Worm (Caenorhabditis elegans) whole organism, L1 larva: ENCODE data around the gene K07H8.12.

Source experiments
- C04F5.9 ChIP-seq: sonication (generic microtip); optimal IDR thresholded peaks from 2 replicates; lab custom pipeline; 2016; ENCODE audit warnings: missing genetic modification characterization, missing compliant biosample characterization
- C34B4.2 ChIP-seq: sonication (generic microtip); optimal IDR thresholded peaks from 2 replicates; lab custom pipeline; 2017; ENCODE audit warnings: mild to moderate bottlenecking, missing genetic modification characterization, missing compliant biosample characterization
- Y116A8C.19 ChIP-seq: sonication (generic microtip); optimal IDR thresholded peaks from 2 replicates; lab custom pipeline; 2016; ENCODE audit warnings: missing compliant biosample characterization, missing genetic modification characterization, borderline replicate concordance
- aha-1 ChIP-seq: fragments of 150-350 bp; optimal IDR thresholded peaks from 2 replicates; lab custom pipeline; 2014; ENCODE audit warnings: missing biosample characterization, missing genetic modification characterization
- blmp-1 ChIP-seq: fragments of 150-350 bp; optimal IDR thresholded peaks from 2 replicates; lab custom pipeline; 2014; ENCODE audit warnings: missing biosample characterization, missing genetic modification characterization
- ceh-63 ChIP-seq: fragments of 200-800 bp; sonication (Bioruptor generic); optimal IDR thresholded peaks from 2 replicates; lab custom pipeline; 2018; ENCODE audit warnings: mild to moderate bottlenecking, missing genetic modification characterization, missing compliant biosample characterization
- ceh-8 ChIP-seq: fragments of 200-800 bp; sonication (Bioruptor generic); optimal IDR thresholded peaks from 2 replicates; lab custom pipeline; 2018; ENCODE audit warnings: mild to moderate bottlenecking, missing genetic modification characterization, moderate library complexity, missing compliant biosample characterization
- ceh-82 ChIP-seq, 3 experiments: fragments of 150-350 bp in 1 of 3; sonication (generic microtip) in 2 of 3; optimal IDR thresholded peaks; 2 replicates each; lab custom pipeline; 2014 to 2017; ENCODE audit warnings: missing biosample characterization in 3 of 3, missing genetic modification characterization in 3 of 3
- ceh-88 ChIP-seq: fragments of 200-800 bp; sonication (Bioruptor generic); IDR thresholded peaks from 2 replicates; pipeline ENCODE4 v1.3.6; 2022; ENCODE audit warnings: missing genetic modification characterization, missing compliant biosample characterization
- dpl-1 ChIP-seq, 3 experiments: fragments of 150-350 bp in 2 of 3; sonication (generic microtip) in 1 of 3; optimal IDR thresholded peaks; 2 replicates each; lab custom pipeline; 2014 to 2017; ENCODE audit warnings: missing biosample characterization in 3 of 3, missing genetic modification characterization in 3 of 3, missing genetic modification reagents in 3 of 3
- dsc-1 ChIP-seq: sonication (generic microtip); optimal IDR thresholded peaks from 2 replicates; lab custom pipeline; 2016; ENCODE audit warnings: mild to moderate bottlenecking, missing genetic modification characterization, missing compliant biosample characterization
- efl-1 ChIP-seq, 4 experiments: fragments of 150-350 bp; optimal IDR thresholded peaks in 3 of 4; peaks in 1 of 4; 1 replicate in 1 of 4; 2 replicates in 3 of 4; lab custom pipeline; 2014; ENCODE audit warnings: missing biosample characterization in 2 of 4, missing genetic modification characterization in 2 of 4, missing genetic modification reagents in 2 of 4
- egl-13 ChIP-seq: sonication (generic microtip); optimal IDR thresholded peaks from 2 replicates; lab custom pipeline; 2016; ENCODE audit warnings: missing genotype, missing genetic modification reagents, missing genetic modification characterization, missing compliant biosample characterization
- egl-27 ChIP-seq, 2 experiments: fragments of 150-350 bp in 1 of 2; sonication (generic microtip); optimal IDR thresholded peaks; 3 replicates each; lab custom pipeline; 2017 to 2018; ENCODE audit warnings: missing biosample characterization in 2 of 2, missing genetic modification characterization in 2 of 2, missing genetic modification reagents in 2 of 2
- elt-2 ChIP-seq: sonication (generic microtip); optimal IDR thresholded peaks from 2 replicates; lab custom pipeline; 2016; ENCODE audit warnings: missing genetic modification characterization, mild to moderate bottlenecking, inconsistent platforms, missing compliant biosample characterization, missing genetic modification reagents
- elt-3 ChIP-seq, 6 experiments: fragments of 150-350 bp in 1 of 6; sonication (generic microtip); optimal IDR thresholded peaks; 2 replicates each; lab custom pipeline; 2017 to 2018; ENCODE audit warnings: missing biosample characterization in 6 of 6, missing genetic modification characterization in 6 of 6, inconsistent platforms in 1 of 6
- ets-5 ChIP-seq: fragments of 200-800 bp; sonication (Bioruptor generic); IDR thresholded peaks from 2 replicates; pipeline ENCODE4 v1.3.6; 2022; ENCODE audit warnings: missing genetic modification characterization, missing compliant biosample characterization
- fkh-4 ChIP-seq: sonication (generic microtip); optimal IDR thresholded peaks from 2 replicates; lab custom pipeline; 2016; ENCODE audit warnings: missing compliant biosample characterization, missing genetic modification characterization, borderline replicate concordance
- fos-1 ChIP-seq: fragments of 150-350 bp; optimal IDR thresholded peaks from 2 replicates; lab custom pipeline; 2014; ENCODE audit warnings: missing biosample characterization, missing genetic modification characterization
- grh-1 ChIP-seq: fragments of 200-800 bp; sonication (Bioruptor generic); IDR thresholded peaks from 2 replicates; pipeline ENCODE4 v1.3.6; 2022; ENCODE audit warnings: missing genetic modification reagents, missing genetic modification characterization, missing compliant biosample characterization
- hlh-17 ChIP-seq: fragments of 200-800 bp; sonication (Bioruptor generic); optimal IDR thresholded peaks from 2 replicates; lab custom pipeline; 2018; ENCODE audit warnings: missing genetic modification characterization, mild to moderate bottlenecking, missing compliant biosample characterization, moderate library complexity, borderline replicate concordance
- hpl-2 ChIP-seq: fragments of 150-350 bp; optimal IDR thresholded peaks from 2 replicates; lab custom pipeline; 2014; ENCODE audit warnings: missing biosample characterization, missing genetic modification reagents, missing genetic modification characterization
- isw-1 ChIP-seq: fragments of 200-800 bp; sonication (Bioruptor generic); IDR thresholded peaks from 2 replicates; pipeline ENCODE4 v1.3.6; 2022; ENCODE audit warnings: missing genetic modification characterization, missing compliant biosample characterization
- lin-39 ChIP-seq: fragments of 150-350 bp; optimal IDR thresholded peaks from 2 replicates; lab custom pipeline; 2014; ENCODE audit warnings: missing biosample characterization, missing genetic modification reagents, missing genetic modification characterization
- lsy-2 ChIP-seq, 2 experiments: fragments of 150-350 bp; optimal IDR thresholded peaks; 2 replicates each; lab custom pipeline; 2014; ENCODE audit warnings: missing biosample characterization in 2 of 2, missing genetic modification characterization in 2 of 2
- mdl-1 ChIP-seq, 2 experiments: fragments of 150-350 bp; optimal IDR thresholded peaks; 2 replicates each; lab custom pipeline; 2014 to 2017; ENCODE audit warnings: missing biosample characterization in 2 of 2, missing genetic modification characterization in 2 of 2, inconsistent platforms in 1 of 2
- mep-1 ChIP-seq: fragments of 150-350 bp; optimal IDR thresholded peaks from 2 replicates; lab custom pipeline; 2014; ENCODE audit warnings: missing biosample characterization, missing genetic modification characterization
- nhr-11 ChIP-seq: fragments of 150-350 bp; optimal IDR thresholded peaks from 2 replicates; lab custom pipeline; 2014; ENCODE audit warnings: missing biosample characterization, missing genetic modification characterization
- nhr-19 ChIP-seq: fragments of 200-800 bp; sonication (Bioruptor generic); conservative IDR thresholded peaks from 2 replicates; pipeline ENCODE4 v1.3.6; 2022; ENCODE audit warnings: missing genetic modification characterization, missing compliant biosample characterization
- nhr-76 ChIP-seq: sonication (generic microtip); optimal IDR thresholded peaks from 2 replicates; lab custom pipeline; 2017; ENCODE audit warnings: missing biosample characterization, missing genetic modification characterization
- nhr-77 ChIP-seq: fragments of 150-350 bp; optimal IDR thresholded peaks from 2 replicates; lab custom pipeline; 2014; ENCODE audit warnings: missing biosample characterization, missing genetic modification characterization
- nhr-84 ChIP-seq: sonication (generic microtip); optimal IDR thresholded peaks from 2 replicates; lab custom pipeline; 2017; ENCODE audit warnings: missing biosample characterization, missing genetic modification characterization
- nhr-85 ChIP-seq: sonication (generic microtip); peaks from one replicate; lab custom pipeline; 2016; ENCODE audit warnings: missing genetic modification characterization, inconsistent platforms, missing compliant biosample characterization
- pag-3 ChIP-seq: sonication (generic microtip); optimal IDR thresholded peaks from 2 replicates; lab custom pipeline; 2017; ENCODE audit warnings: missing genetic modification characterization, mild to moderate bottlenecking, missing compliant biosample characterization, antibody characterized with exemption, borderline replicate concordance; ENCODE audit not compliant: insufficient read depth
- pqm-1 ChIP-seq: sonication (generic microtip); optimal IDR thresholded peaks from 3 replicates; lab custom pipeline; 2017; ENCODE audit warnings: missing biosample characterization, missing genetic modification characterization
- skn-1 ChIP-seq: fragments of 150-350 bp; optimal IDR thresholded peaks from 2 replicates; lab custom pipeline; 2014; ENCODE audit warnings: missing biosample characterization, missing genetic modification characterization
- sox-4 ChIP-seq: sonication (generic microtip); optimal IDR thresholded peaks from 2 replicates; lab custom pipeline; 2016; ENCODE audit warnings: missing genetic modification characterization, missing compliant biosample characterization
- sptf-1 ChIP-seq: fragments of 150-350 bp; optimal IDR thresholded peaks from 2 replicates; lab custom pipeline; 2014; ENCODE audit warnings: missing biosample characterization, missing genetic modification characterization
- swsn-7 ChIP-seq: sonication (generic microtip); optimal IDR thresholded peaks from 2 replicates; lab custom pipeline; 2016; ENCODE audit warnings: missing genetic modification characterization, missing compliant biosample characterization
- tlp-1 ChIP-seq: fragments of 150-350 bp; optimal IDR thresholded peaks from 2 replicates; lab custom pipeline; 2014; ENCODE audit warnings: missing biosample characterization, missing genetic modification characterization
- unc-30 ChIP-seq: sonication (generic microtip); optimal IDR thresholded peaks from 2 replicates; lab custom pipeline; 2017; ENCODE audit warnings: missing biosample characterization, missing genetic modification characterization
- unc-62 ChIP-seq: fragments of 150-350 bp; optimal IDR thresholded peaks from 2 replicates; lab custom pipeline; 2014; ENCODE audit warnings: missing biosample characterization, missing genetic modification reagents, missing genetic modification characterization
- zip-4 ChIP-seq: fragments of 200-800 bp; sonication (Bioruptor generic); optimal IDR thresholded peaks from 2 replicates; lab custom pipeline; 2018; ENCODE audit warnings: mild to moderate bottlenecking, missing genetic modification characterization, moderate library complexity, missing compliant biosample characterization

Gene K07H8.12

DNA sequence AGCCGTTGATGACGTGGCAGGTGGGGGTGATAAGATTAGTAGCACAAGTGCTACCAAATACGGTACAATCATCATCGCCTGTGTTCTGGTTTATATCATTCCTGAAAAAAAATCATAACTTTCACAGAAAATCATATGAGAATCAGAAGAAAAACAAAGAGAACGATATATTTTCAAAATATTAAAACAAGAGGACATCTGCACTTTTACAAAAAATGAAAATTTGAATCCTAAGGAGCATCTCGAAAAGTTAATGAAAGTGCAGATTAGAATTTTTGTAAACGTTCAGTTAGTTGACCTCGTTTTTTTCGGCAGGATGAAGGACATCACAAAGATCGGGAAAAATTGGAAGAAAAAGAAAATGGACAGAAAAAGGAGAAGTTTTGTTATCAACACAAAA, 36.3 kb upstream of the K07H8.12 start, which contains the start of gene F35H10.10:
TSS of gene F35H10.10 (minus strand) at position 101 of the 400 bp plus-strand sequence.
- peak; percentile 84 for TF ChIP-seq blmp-1 (tag; lab: Kevin White, UChicago)
- TF ChIP-seq nhr-11: no peak

DNA sequence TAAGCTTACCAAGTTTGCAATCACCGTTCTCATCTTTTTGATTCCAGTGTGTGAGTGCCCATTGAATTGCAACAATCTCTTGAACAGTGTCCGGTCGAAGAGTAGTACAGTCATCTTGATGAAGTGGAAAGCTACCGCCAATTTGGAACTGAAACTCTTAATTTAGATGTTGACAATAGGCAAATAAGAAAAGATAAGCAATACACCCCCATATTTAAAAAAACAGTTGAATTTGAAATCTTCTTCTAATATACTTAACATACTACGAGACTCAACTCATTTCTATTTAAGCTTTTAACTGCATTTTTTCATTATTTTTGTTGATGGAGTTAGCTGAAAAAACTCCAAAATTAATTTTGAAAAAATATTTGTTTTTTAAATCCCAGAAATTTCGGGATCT, 35.6 kb upstream of the K07H8.12 start:
- TF ChIP-seq ets-5 (GFP tag; lab: Robert Waterston, UW) (no peak), ceh-8 (GFP tag; lab: Kevin White, UChicago) (no peak), aha-1 (tag; lab: Kevin White, UChicago) (no peak), efl-1 (optimal IDR thresholded peaks at IDR 0.05; lab: Kevin White, UChicago) (no peak), efl-1 (GFP tag; optimal IDR thresholded peaks at IDR 0.05 in 1 of 2; lab: Kevin White, UChicago) (peak in 1 of 2 experiments; percentile 56)

DNA sequence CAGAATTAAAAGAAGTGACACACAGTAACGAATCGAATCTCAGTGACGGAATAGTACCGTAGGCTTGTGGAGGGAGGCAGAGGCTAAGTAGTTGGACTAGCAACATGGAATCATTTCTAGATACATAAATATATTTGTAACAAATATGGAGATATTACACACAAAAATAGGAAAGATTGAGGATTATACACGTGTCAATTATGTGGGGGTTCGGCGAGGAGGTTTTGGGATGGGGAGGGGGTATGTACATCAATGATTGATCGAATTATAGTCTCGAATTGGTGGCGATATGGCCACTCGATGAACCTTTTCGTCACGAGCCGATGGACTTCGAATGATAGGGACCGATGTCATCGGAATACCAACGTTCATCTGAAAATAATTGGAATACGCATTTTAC, 30.9 kb upstream of the K07H8.12 start:
- no peak for TF ChIP-seq efl-1 (optimal IDR thresholded peaks at IDR 0.05; lab: Kevin White, UChicago)
- TF ChIP-seq efl-1 (GFP tag; optimal IDR thresholded peaks at IDR 0.05 in 1 of 2; lab: Kevin White, UChicago): peak in 1 of 2 experiments; percentile 64
- TF ChIP-seq unc-62 (GFP tag; lab: Kevin White, UChicago): no peak
- TF ChIP-seq, all 84 proteins: peak for 1

DNA sequence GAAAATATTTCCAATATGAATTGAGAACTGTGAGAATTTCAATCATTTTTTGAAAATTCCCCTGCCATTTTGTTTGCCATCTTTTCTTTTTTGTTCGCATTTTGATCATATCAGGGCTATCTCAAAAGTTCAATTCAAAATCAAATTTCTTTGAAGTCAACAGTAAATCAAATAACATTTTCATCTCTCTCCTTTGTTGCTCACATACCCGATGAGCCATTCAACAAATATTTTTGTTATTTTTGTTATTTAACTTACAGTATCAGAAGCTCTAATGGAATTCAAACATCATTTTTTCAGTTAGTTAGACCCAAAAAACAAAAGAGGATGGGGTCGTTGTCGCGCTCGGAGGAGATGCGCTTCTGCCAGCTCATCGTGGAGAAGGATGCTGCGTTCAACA, 27.2 kb upstream of the K07H8.12 start, which contains the start of gene vha-5:
TSS of gene vha-5 (plus strand) at position 301 of the 400 bp plus-strand sequence.
- no peak for TF ChIP-seq fos-1 (tag; lab: Kevin White, UChicago)
- TF ChIP-seq zip-4: no peak
- TF ChIP-seq lin-39: no peak
- no peak for TF ChIP-seq nhr-11
- TF ChIP-seq unc-30: no peak
- no peak for TF ChIP-seq ceh-88 (GFP tag; lab: Robert Waterston, UW)
- no peak for TF ChIP-seq ceh-82 (tag; optimal IDR thresholded peaks at IDR 0.05; lab: Kevin White, UChicago)
- TF ChIP-seq dsc-1 (tag; lab: Kevin White, UChicago): no peak
- no peak for TF ChIP-seq grh-1 (GFP tag; lab: Robert Waterston, UW)
- TF ChIP-seq nhr-77 (tag; lab: Kevin White, UChicago): no peak
- no peak for TF ChIP-seq lsy-2 (tag; optimal IDR thresholded peaks at IDR 0.05; lab: Kevin White, UChicago)
- no peak for TF ChIP-seq sptf-1
- no peak for TF ChIP-seq pag-3
- TF ChIP-seq skn-1: no peak
- TF ChIP-seq ceh-63 (GFP tag; lab: Kevin White, UChicago): no peak
- TF ChIP-seq isw-1 (GFP tag; lab: Robert Waterston, UW): no peak
- no peak for TF ChIP-seq C04F5.9 (tag; lab: Kevin White, UChicago)

DNA sequence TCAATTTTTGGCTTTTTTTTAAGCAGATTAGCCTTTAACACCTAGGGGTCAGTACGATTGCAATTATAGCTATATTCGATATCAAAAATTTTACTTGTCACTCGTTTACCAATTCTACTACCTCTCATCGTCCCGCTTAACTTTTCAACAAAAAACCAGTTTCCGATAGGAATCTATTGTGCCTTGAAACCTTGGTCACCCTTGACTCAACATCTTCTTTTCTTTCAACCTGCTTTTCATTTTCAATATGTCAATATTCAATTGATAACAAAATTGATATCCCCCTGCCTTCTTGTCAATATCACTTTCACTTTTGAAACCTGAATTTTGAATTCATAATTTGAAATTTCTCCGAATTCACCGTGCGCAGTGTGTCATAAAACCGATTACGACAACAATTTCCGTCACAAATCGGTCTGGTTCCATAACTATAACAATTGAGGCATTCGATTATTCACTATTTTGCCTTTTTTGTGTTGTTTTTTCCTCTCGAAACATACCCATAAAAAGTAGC, 26.2 kb upstream of the K07H8.12 start:
- TF ChIP-seq blmp-1 (tag; lab: Kevin White, UChicago) (peak; percentile 70), elt-2 (tag; lab: Kevin White, UChicago) (no peak), tlp-1 (tag; lab: Kevin White, UChicago) (no peak), swsn-7 (tag; lab: Kevin White, UChicago) (no peak), dpl-1 (GFP tag; optimal IDR thresholded peaks at IDR 0.05; lab: Kevin White, UChicago) (no peak), elt-3 (tag; optimal IDR thresholded peaks at IDR 0.05; lab: Kevin White, UChicago) (peak in 4 of 6 experiments; percentile 1 to 18 (median 16)), mep-1 (tag; lab: Kevin White, UChicago) (no peak), pag-3 (no peak), nhr-84 (tag; lab: Kevin White, UChicago) (no peak), aha-1 (tag; lab: Kevin White, UChicago) (no peak), nhr-76 (tag; lab: Kevin White, UChicago) (no peak), grh-1 (GFP tag; lab: Robert Waterston, UW) (peak; percentile 64), C34B4.2 (tag; lab: Kevin White, UChicago) (no peak), sox-4 (tag; lab: Kevin White, UChicago) (no peak), pqm-1 (tag; lab: Kevin White, UChicago) (no peak), hpl-2 (no peak), hlh-17 (GFP tag; lab: Kevin White, UChicago) (no peak), egl-13 (no peak), Y116A8C.19 (tag; lab: Kevin White, UChicago) (no peak), lsy-2 (tag; optimal IDR thresholded peaks at IDR 0.05; lab: Kevin White, UChicago) (no peak), fkh-4 (tag; lab: Kevin White, UChicago) (no peak), mdl-1 (tag; optimal IDR thresholded peaks at IDR 0.05; lab: Kevin White, UChicago) (no peak), nhr-19 (no peak), nhr-85 (tag; lab: Kevin White, UChicago) (peak; percentile 90), egl-27 (tag; optimal IDR thresholded peaks at IDR 0.05; lab: Kevin White, UChicago) (no peak), dsc-1 (tag; lab: Kevin White, UChicago) (no peak), nhr-11 (no peak), fos-1 (tag; lab: Kevin White, UChicago) (no peak), ceh-8 (GFP tag; lab: Kevin White, UChicago) (no peak)
